Fruit fly (Drosophila melanogaster) whole organism, prepupa: ENCODE data around the gene CG34056.

Experiments used
- CG10669 ChIP-seq: fragments of 200-800 bp; sonication (Bioruptor generic); optimal IDR thresholded peaks from 3 replicates; lab custom pipeline; 2018; ENCODE audit warnings: missing biosample characterization, mild to moderate bottlenecking, missing genetic modification characterization, moderate library complexity
- CG11294 ChIP-seq: fragments of 200-800 bp; sonication (Bioruptor generic); IDR thresholded peaks from 2 replicates; pipeline ENCODE4 v1.3.6; 2022; ENCODE audit warnings: missing biosample characterization, missing genetic modification characterization
- CG11762 ChIP-seq: fragments of 200-800 bp; sonication (Bioruptor generic); optimal IDR thresholded peaks from 3 replicates; lab custom pipeline; 2016; ENCODE audit warnings: missing biosample characterization, missing genetic modification characterization; ENCODE audit not compliant: insufficient read depth
- CG11902 ChIP-seq: fragments of 200-800 bp; sonication (Bioruptor generic); optimal IDR thresholded peaks from 3 replicates; lab custom pipeline; 2016; ENCODE audit warnings: missing biosample characterization, missing genetic modification characterization
- CG3032 ChIP-seq: fragments of 200-800 bp; optimal IDR thresholded peaks from 2 replicates; lab custom pipeline; 2019; ENCODE audit warnings: missing biosample characterization, mild to moderate bottlenecking, missing genetic modification characterization, moderate library complexity
- CG31627 ChIP-seq: fragments of 200-800 bp; sonication (Bioruptor generic); optimal IDR thresholded peaks from 3 replicates; lab custom pipeline; 2016; ENCODE audit warnings: missing biosample characterization, missing genetic modification characterization
- CG32006 ChIP-seq: fragments of 200-800 bp; sonication (Bioruptor generic); optimal IDR thresholded peaks from 3 replicates; lab custom pipeline; 2017; ENCODE audit warnings: missing biosample characterization, mild to moderate bottlenecking, missing genetic modification characterization
- CG6276 ChIP-seq: fragments of 200-800 bp; sonication (Bioruptor generic); optimal IDR thresholded peaks from 2 replicates; lab custom pipeline; 2017; ENCODE audit warnings: missing biosample characterization, mild to moderate bottlenecking, missing genetic modification characterization
- CG6808 ChIP-seq: fragments of 200-800 bp; sonication (Bioruptor generic); optimal IDR thresholded peaks from 3 replicates; lab custom pipeline; 2017; ENCODE audit warnings: missing biosample characterization, missing genetic modification characterization, mild to moderate bottlenecking, moderate library complexity, missing genetic modification reagents
- CG6854 ChIP-seq: fragments of 200-800 bp; sonication (Bioruptor generic); optimal IDR thresholded peaks from 2 replicates; lab custom pipeline; 2017; ENCODE audit warnings: missing biosample characterization, mild to moderate bottlenecking, missing genetic modification characterization
- CG7368 ChIP-seq: fragments of 200-800 bp; sonication (Bioruptor generic); optimal IDR thresholded peaks from 3 replicates; lab custom pipeline; 2016; ENCODE audit warnings: missing biosample characterization, missing genetic modification characterization
- CG8319 ChIP-seq: fragments of 200-800 bp; sonication (Bioruptor generic); optimal IDR thresholded peaks from 3 replicates; lab custom pipeline; 2016; ENCODE audit warnings: missing biosample characterization, missing genetic modification characterization
- Eip75B ChIP-seq: fragments of 200-800 bp; sonication (Bioruptor generic); optimal IDR thresholded peaks from 3 replicates; lab custom pipeline; 2016; ENCODE audit warnings: missing biosample characterization, missing genetic modification characterization
- Eip78C ChIP-seq: fragments of 200-800 bp; sonication (Bioruptor generic); peaks from one replicate; lab custom pipeline; 2016; ENCODE audit warnings: missing biosample characterization, missing genetic modification characterization
- Ets21C ChIP-seq: fragments of 200-800 bp; sonication (Bioruptor generic); optimal IDR thresholded peaks from 3 replicates; lab custom pipeline; 2016; ENCODE audit warnings: missing biosample characterization, missing genetic modification characterization
- Ets96B ChIP-seq: fragments of 200-800 bp; optimal IDR thresholded peaks from 2 replicates; lab custom pipeline; 2019; ENCODE audit warnings: missing biosample characterization, mild to moderate bottlenecking, missing genetic modification characterization, moderate library complexity
- Gug ChIP-seq: fragments of 200-800 bp; sonication (Bioruptor generic); IDR thresholded peaks from 2 replicates; pipeline ENCODE4 v1.3.6; 2022; ENCODE audit warnings: missing biosample characterization, missing genetic modification characterization
- Hr38 ChIP-seq: sonication (Bioruptor generic); optimal IDR thresholded peaks from 2 replicates; lab custom pipeline; 2016; ENCODE audit warnings: missing biosample characterization, missing genetic modification characterization
- Hr39 ChIP-seq: fragments of 200-800 bp; sonication (Bioruptor generic); optimal IDR thresholded peaks from 2 replicates; lab custom pipeline; 2016; ENCODE audit warnings: missing biosample characterization, missing genetic modification characterization
- Hr4 ChIP-seq: fragments of 200-800 bp; sonication (Bioruptor generic); optimal IDR thresholded peaks from 3 replicates; lab custom pipeline; 2016; ENCODE audit warnings: missing biosample characterization, missing genetic modification characterization
- Lpt ChIP-seq: fragments of 200-800 bp; sonication (Bioruptor generic); optimal IDR thresholded peaks from 3 replicates; lab custom pipeline; 2016; ENCODE audit warnings: missing biosample characterization, missing genetic modification characterization
- Smox ChIP-seq: fragments of 200-800 bp; sonication (Bioruptor generic); optimal IDR thresholded peaks from 3 replicates; lab custom pipeline; 2016; ENCODE audit warnings: missing biosample characterization, missing genetic modification characterization
- Sox102F ChIP-seq: fragments of 200-800 bp; sonication (Bioruptor generic); optimal IDR thresholded peaks from 2 replicates; lab custom pipeline; 2016; ENCODE audit warnings: missing biosample characterization, mild to moderate bottlenecking, missing genetic modification characterization
- Sox14 ChIP-seq: fragments of 200-800 bp; sonication (Bioruptor generic); optimal IDR thresholded peaks from 3 replicates; lab custom pipeline; 2016; ENCODE audit warnings: missing biosample characterization, missing genetic modification characterization
- achi ChIP-seq: fragments of 200-800 bp; sonication (Bioruptor generic); optimal IDR thresholded peaks from 3 replicates; lab custom pipeline; 2016; ENCODE audit warnings: missing biosample characterization, missing genetic modification characterization
- acj6 ChIP-seq: fragments of 200-800 bp; sonication (Bioruptor generic); optimal IDR thresholded peaks from 3 replicates; lab custom pipeline; 2016; ENCODE audit warnings: missing biosample characterization, missing genetic modification characterization
- cyc ChIP-seq: fragments of 200-800 bp; sonication (Bioruptor generic); optimal IDR thresholded peaks from 3 replicates; lab custom pipeline; 2016; ENCODE audit warnings: missing biosample characterization, missing genetic modification characterization
- dac ChIP-seq: fragments of 200-800 bp; sonication (Bioruptor generic); optimal IDR thresholded peaks from 2 replicates; lab custom pipeline; 2017; ENCODE audit warnings: missing biosample characterization, mild to moderate bottlenecking, missing genetic modification characterization
- dsx ChIP-seq: fragments of 200-800 bp; optimal IDR thresholded peaks from 3 replicates; lab custom pipeline; 2019; ENCODE audit warnings: missing biosample characterization, mild to moderate bottlenecking, missing genetic modification characterization, moderate library complexity; ENCODE audit not compliant: poor library complexity, severe bottlenecking
- eg ChIP-seq: fragments of 200-800 bp; sonication (Bioruptor generic); IDR thresholded peaks from 3 replicates; pipeline ENCODE4 v1.3.6; 2022; ENCODE audit warnings: missing biosample characterization, missing genetic modification characterization
- esn ChIP-seq: fragments of 200-800 bp; sonication (Bioruptor generic); optimal IDR thresholded peaks from 2 replicates; lab custom pipeline; 2016; ENCODE audit warnings: missing biosample characterization, mild to moderate bottlenecking, missing genetic modification characterization, moderate library complexity
- fd59A ChIP-seq: fragments of 200-800 bp; sonication (Bioruptor generic); optimal IDR thresholded peaks from 2 replicates; lab custom pipeline; 2017; ENCODE audit warnings: missing biosample characterization, mild to moderate bottlenecking, missing genetic modification characterization, missing genetic modification reagents
- fkh ChIP-seq: fragments of 200-800 bp; sonication (Bioruptor generic); optimal IDR thresholded peaks from 3 replicates; lab custom pipeline; 2017; ENCODE audit warnings: missing biosample characterization, mild to moderate bottlenecking, missing genetic modification characterization, moderate library complexity
- lz ChIP-seq: fragments of 200-800 bp; sonication (Bioruptor generic); optimal IDR thresholded peaks from 3 replicates; lab custom pipeline; 2016; ENCODE audit warnings: missing biosample characterization, missing genetic modification characterization
- net ChIP-seq: fragments of 200-800 bp; sonication (Bioruptor generic); optimal IDR thresholded peaks from 3 replicates; lab custom pipeline; 2016; ENCODE audit warnings: missing biosample characterization, missing genetic modification characterization
- salr ChIP-seq, 2 experiments: fragments of 200-800 bp; sonication (Bioruptor generic); optimal IDR thresholded peaks; 3 replicates each; lab custom pipeline; 2016 to 2018; ENCODE audit warnings: missing biosample characterization in 2 of 2, missing genetic modification characterization in 2 of 2, mild to moderate bottlenecking in 1 of 2
- spab ChIP-seq: fragments of 200-800 bp; sonication (Bioruptor generic); optimal IDR thresholded peaks from 2 replicates; lab custom pipeline; 2017; ENCODE audit warnings: missing biosample characterization, mild to moderate bottlenecking, missing genetic modification characterization, missing genetic modification reagents
- svp ChIP-seq: fragments of 200-800 bp; sonication (Bioruptor generic); peaks from one replicate; lab custom pipeline; 2016; ENCODE audit warnings: missing biosample characterization, missing genetic modification characterization
- topi ChIP-seq: fragments of 200-800 bp; sonication (Bioruptor generic); optimal IDR thresholded peaks from 3 replicates; lab custom pipeline; 2016; ENCODE audit warnings: missing biosample characterization, missing genetic modification characterization
- vri ChIP-seq: fragments of 200-800 bp; sonication (Bioruptor generic); optimal IDR thresholded peaks from 3 replicates; lab custom pipeline; 2016; ENCODE audit warnings: missing biosample characterization, mild to moderate bottlenecking, missing genetic modification characterization

Gene CG34056

dm6 chr3L:887423-888097, 8.2 kb upstream of the CG34056 start:
- TF ChIP-seq CG10669 (GFP tag; lab: Kevin White, UChicago) = no peak
- no peak for TF ChIP-seq CG11902
- peak; percentile 55 for TF ChIP-seq Eip78C (GFP tag; lab: Kevin White, UChicago)
- no peak for TF ChIP-seq Sox14 (GFP tag; lab: Kevin White, UChicago)
- no peak for TF ChIP-seq fd59A (GFP tag; lab: Kevin White, UChicago)
- no peak for TF ChIP-seq Sox102F
- TF ChIP-seq Ets96B (tag; lab: Kevin White, UChicago) = no peak
- no peak for TF ChIP-seq spab (GFP tag; lab: Kevin White, UChicago)
- TF ChIP-seq Eip75B (GFP tag; lab: Kevin White, UChicago) = no peak
- TF ChIP-seq fkh = peak; percentile 76
- TF ChIP-seq lz (GFP tag; lab: Kevin White, UChicago) = no peak
- no peak for TF ChIP-seq Hr38 (GFP tag; lab: Kevin White, UChicago)
- no peak for TF ChIP-seq Hr39 (GFP tag; lab: Kevin White, UChicago)
- TF ChIP-seq eg (GFP tag; lab: Robert Waterston, UW) = no peak
- no peak for TF ChIP-seq Ets21C (GFP tag; lab: Kevin White, UChicago)
- no peak for TF ChIP-seq CG6276 (GFP tag; lab: Kevin White, UChicago)
- peak; percentile 71 for TF ChIP-seq dsx (GFP tag; lab: Kevin White, UChicago)
- TF ChIP-seq svp (GFP tag; lab: Kevin White, UChicago) = peak; percentile 82
- no peak for TF ChIP-seq salr (GFP tag; optimal IDR thresholded peaks at IDR 0.05; lab: Kevin White, UChicago)
- peak; percentile 55 for TF ChIP-seq vri
- no peak for TF ChIP-seq CG8319 (GFP tag; lab: Kevin White, UChicago)
- TF ChIP-seq CG3032 (tag; lab: Kevin White, UChicago) = no peak

dm6 chr3L:888372-888771, 7.4 kb upstream of the CG34056 start:
- TF ChIP-seq CG7368 (GFP tag; lab: Kevin White, UChicago) = no peak
- TF ChIP-seq Sox14 (GFP tag; lab: Kevin White, UChicago) = no peak
- TF ChIP-seq vri = no peak
- no peak for TF ChIP-seq CG6808 (GFP tag; lab: Kevin White, UChicago)
- no peak for TF ChIP-seq esn (GFP tag; lab: Kevin White, UChicago)
- TF ChIP-seq CG31627 (GFP tag; lab: Kevin White, UChicago) = no peak
- no peak for TF ChIP-seq Hr38 (GFP tag; lab: Kevin White, UChicago)
- TF ChIP-seq topi (GFP tag; lab: Kevin White, UChicago) = no peak
- no peak for TF ChIP-seq CG6276 (GFP tag; lab: Kevin White, UChicago)
- no peak for TF ChIP-seq acj6

- TF ChIP-seq Smox (GFP tag; lab: Kevin White, UChicago) (no peak), Hr38 (GFP tag; lab: Kevin White, UChicago) (no peak), achi (GFP tag; lab: Kevin White, UChicago) (no peak), fkh (no peak), acj6 (no peak), lz (GFP tag; lab: Kevin White, UChicago) (no peak), Lpt (GFP tag; lab: Kevin White, UChicago) (no peak), Gug (GFP tag; lab: Robert Waterston, UW) (no peak), cyc (GFP tag; lab: Kevin White, UChicago) (no peak), net (GFP tag; lab: Kevin White, UChicago) (no peak), CG11762 (GFP tag; lab: Kevin White, UChicago) (no peak), dac (GFP tag; lab: Kevin White, UChicago) (no peak), Hr4 (GFP tag; lab: Kevin White, UChicago) (no peak), CG3032 (tag; lab: Kevin White, UChicago) (no peak), Eip75B (GFP tag; lab: Kevin White, UChicago) (no peak), CG11294 (GFP tag; lab: Robert Waterston, UW) (no peak), spab (GFP tag; lab: Kevin White, UChicago) (no peak), CG6854 (no peak), CG32006 (no peak)
- TF ChIP-seq, all 60 proteins: peak for 0
These were observed 1.3 kb downstream of the CG34056 start, which contains the start of gene CG34057 for dm6 chr3L:897080-897479. TSS of gene CG34057 (plus strand) at chr3L:897380.
